Worm (Caenorhabditis elegans) whole organism, L2 larva: Measurements from ENCODE around the gene C28C12.1.

Experiments
- C34F6.9 ChIP-seq: fragments of 150-350 bp; optimal IDR thresholded peaks from 2 replicates; lab custom pipeline; 2014; ENCODE audit warnings: missing biosample characterization, missing genetic modification characterization
- F13H6.1 ChIP-seq: sonication (generic microtip); optimal IDR thresholded peaks from 2 replicates; lab custom pipeline; 2016; ENCODE audit warnings: missing genetic modification characterization, missing compliant biosample characterization
- R02D3.7 ChIP-seq: fragments of 150-350 bp; optimal IDR thresholded peaks from 2 replicates; lab custom pipeline; 2014; ENCODE audit warnings: missing biosample characterization, missing genetic modification characterization
- Y55F3AM.14 ChIP-seq: fragments of 200-800 bp; sonication (Bioruptor generic); optimal IDR thresholded peaks from 2 replicates; lab custom pipeline; 2018; ENCODE audit warnings: mild to moderate bottlenecking, missing genetic modification characterization, missing compliant biosample characterization
- ZK546.5 ChIP-seq: sonication (generic microtip); optimal IDR thresholded peaks from 2 replicates; lab custom pipeline; 2017; ENCODE audit warnings: missing biosample characterization, missing genetic modification characterization
- aly-2 ChIP-seq: fragments of 150-350 bp; optimal IDR thresholded peaks from 2 replicates; lab custom pipeline; 2014; ENCODE audit warnings: missing biosample characterization, missing genetic modification characterization
- ama-1 ChIP-seq: fragments of 150-350 bp; optimal IDR thresholded peaks from 2 replicates; lab custom pipeline; 2018; ENCODE audit warnings: inconsistent platforms
- blmp-1 ChIP-seq: sonication (generic microtip); optimal IDR thresholded peaks from 2 replicates; lab custom pipeline; 2017; ENCODE audit warnings: missing genetic modification characterization, mild to moderate bottlenecking, missing compliant biosample characterization, antibody characterized with exemption, moderate library complexity; ENCODE audit not compliant: insufficient read depth
- ceh-82 ChIP-seq: fragments of 150-350 bp; optimal IDR thresholded peaks from 2 replicates; lab custom pipeline; 2014; ENCODE audit warnings: missing biosample characterization, missing genetic modification characterization
- crh-2 ChIP-seq: sonication (generic microtip); optimal IDR thresholded peaks from 2 replicates; lab custom pipeline; 2017; ENCODE audit warnings: missing biosample characterization, missing genetic modification characterization
- dmd-4 ChIP-seq: sonication (generic microtip); optimal IDR thresholded peaks from 2 replicates; lab custom pipeline; 2017; ENCODE audit warnings: missing biosample characterization, missing genetic modification characterization
- egl-27 ChIP-seq: sonication (generic microtip); optimal IDR thresholded peaks from 3 replicates; lab custom pipeline; 2017; ENCODE audit warnings: missing biosample characterization, missing genetic modification reagents, missing genetic modification characterization
- elt-1 ChIP-seq: fragments of 150-350 bp; optimal IDR thresholded peaks from 2 replicates; lab custom pipeline; 2014; ENCODE audit warnings: missing biosample characterization, missing genetic modification characterization
- elt-3 ChIP-seq: sonication (generic microtip); optimal IDR thresholded peaks from 2 replicates; lab custom pipeline; 2017; ENCODE audit warnings: missing biosample characterization, missing genetic modification characterization
- fos-1 ChIP-seq: fragments of 150-350 bp; optimal IDR thresholded peaks from 2 replicates; lab custom pipeline; 2014; ENCODE audit warnings: missing biosample characterization, missing genetic modification characterization
- gmeb-1 ChIP-seq: fragments of 150-350 bp; optimal IDR thresholded peaks from 2 replicates; lab custom pipeline; 2014; ENCODE audit warnings: missing biosample characterization, missing genetic modification characterization
- lin-11 ChIP-seq: fragments of 150-350 bp; sonication (generic microtip); optimal IDR thresholded peaks from 2 replicates; lab custom pipeline; 2014; ENCODE audit warnings: missing biosample characterization, missing genetic modification characterization, inconsistent platforms, mixed read lengths
- lin-13 ChIP-seq: fragments of 150-350 bp; optimal IDR thresholded peaks from 2 replicates; lab custom pipeline; 2014; ENCODE audit warnings: missing biosample characterization, missing genetic modification reagents, missing genetic modification characterization
- lin-39 ChIP-seq: fragments of 150-350 bp; optimal IDR thresholded peaks from 2 replicates; lab custom pipeline; 2014; ENCODE audit warnings: missing biosample characterization, missing genetic modification reagents, missing genetic modification characterization
- lsy-2 ChIP-seq, 2 experiments: fragments of 150-350 bp in 1 of 2; sonication (generic microtip) in 1 of 2; optimal IDR thresholded peaks; 2 replicates each; lab custom pipeline; 2014 to 2017; ENCODE audit warnings: missing biosample characterization in 2 of 2, missing genetic modification characterization in 2 of 2
- mab-5 ChIP-seq: fragments of 150-350 bp; optimal IDR thresholded peaks from 2 replicates; lab custom pipeline; 2014; ENCODE audit warnings: missing biosample characterization, missing genetic modification characterization
- mdl-1 ChIP-seq, 2 experiments: fragments of 150-350 bp in 1 of 2; sonication (generic microtip) in 1 of 2; optimal IDR thresholded peaks; 2 replicates each; lab custom pipeline; 2017; ENCODE audit warnings: missing biosample characterization in 2 of 2, missing genetic modification characterization in 2 of 2
- nhr-10 ChIP-seq: sonication (generic microtip); optimal IDR thresholded peaks from 2 replicates; lab custom pipeline; 2017; ENCODE audit warnings: missing biosample characterization, missing genetic modification characterization
- nhr-12 ChIP-seq: fragments of 150-350 bp; optimal IDR thresholded peaks from 2 replicates; lab custom pipeline; 2014; ENCODE audit warnings: missing biosample characterization, missing genetic modification characterization
- nhr-129 ChIP-seq: fragments of 150-350 bp; optimal IDR thresholded peaks from 2 replicates; lab custom pipeline; 2014; ENCODE audit warnings: missing biosample characterization, missing genetic modification characterization
- nhr-21 ChIP-seq: fragments of 150-350 bp; optimal IDR thresholded peaks from 2 replicates; lab custom pipeline; 2014; ENCODE audit warnings: missing biosample characterization, missing genetic modification characterization
- nhr-23 ChIP-seq: fragments of 150-350 bp; optimal IDR thresholded peaks from 2 replicates; lab custom pipeline; 2014; ENCODE audit warnings: missing biosample characterization, missing genetic modification reagents, missing genetic modification characterization
- nhr-237 ChIP-seq: fragments of 150-350 bp; optimal IDR thresholded peaks from 2 replicates; lab custom pipeline; 2014; ENCODE audit warnings: missing biosample characterization, missing genetic modification characterization
- nhr-25 ChIP-seq: fragments of 150-350 bp; sonication (generic microtip); optimal IDR thresholded peaks from 3 replicates; lab custom pipeline; 2014; ENCODE audit warnings: missing biosample characterization, missing genetic modification characterization
- nhr-6 ChIP-seq: fragments of 150-350 bp; optimal IDR thresholded peaks from 2 replicates; lab custom pipeline; 2014; ENCODE audit warnings: missing biosample characterization, missing genetic modification characterization
- peb-1 ChIP-seq: fragments of 150-350 bp; optimal IDR thresholded peaks from 2 replicates; lab custom pipeline; 2014; ENCODE audit warnings: missing biosample characterization, missing genetic modification characterization
- sem-4 ChIP-seq: fragments of 150-350 bp; optimal IDR thresholded peaks from 2 replicates; lab custom pipeline; 2014; ENCODE audit warnings: missing biosample characterization, missing genetic modification reagents, missing genetic modification characterization
- skn-1 ChIP-seq: sonication (generic microtip); optimal IDR thresholded peaks from 2 replicates; lab custom pipeline; 2017; ENCODE audit warnings: missing biosample characterization, missing genetic modification characterization
- sma-3 ChIP-seq: sonication (generic microtip); optimal IDR thresholded peaks from 2 replicates; lab custom pipeline; 2016; ENCODE audit warnings: missing genetic modification reagents, missing genetic modification characterization, missing compliant biosample characterization
- sma-9 ChIP-seq, 2 experiments: fragments of 150-350 bp in 1 of 2; sonication (generic microtip) in 1 of 2; optimal IDR thresholded peaks; 2 replicates each; lab custom pipeline; 2014 to 2016; ENCODE audit warnings: missing genetic modification characterization in 2 of 2, mild to moderate bottlenecking in 1 of 2, missing biosample characterization in 1 of 2, missing compliant biosample characterization in 1 of 2, missing genetic modification reagents in 1 of 2, moderate library complexity in 1 of 2
- snpc-4 ChIP-seq: fragments of 150-350 bp; optimal IDR thresholded peaks from 2 replicates; lab custom pipeline; 2014; ENCODE audit warnings: missing biosample characterization, missing genetic modification characterization
- unc-39 ChIP-seq: fragments of 150-350 bp; optimal IDR thresholded peaks from 2 replicates; lab custom pipeline; 2014; ENCODE audit warnings: missing biosample characterization, missing genetic modification characterization
- unc-55 ChIP-seq: fragments of 150-350 bp; sonication (generic microtip); optimal IDR thresholded peaks from 3 replicates; lab custom pipeline; 2014; ENCODE audit warnings: missing biosample characterization, missing genetic modification reagents, missing genetic modification characterization
- ztf-1 ChIP-seq: fragments of 200-800 bp; sonication (Bioruptor generic); conservative IDR thresholded peaks from 2 replicates; pipeline ENCODE4 v1.3.6; 2022; ENCODE audit warnings: missing genetic modification characterization, missing compliant biosample characterization
- ztf-11 ChIP-seq: sonication (generic microtip); optimal IDR thresholded peaks from 2 replicates; lab custom pipeline; 2017; ENCODE audit warnings: missing biosample characterization, missing genetic modification characterization
- ztf-4 ChIP-seq: fragments of 150-350 bp; optimal IDR thresholded peaks from 2 replicates; lab custom pipeline; 2014; ENCODE audit warnings: missing biosample characterization, missing genetic modification characterization

Gene C28C12.1

ce11 chrIV:8529039-8529438, 27.6 kb downstream of the C28C12.1 start (continued):
- TF ChIP-seq sem-4: peak; percentile 50
- TF ChIP-seq peb-1: no peak
- TF ChIP-seq Y55F3AM.14: no peak
- peak; percentile 91 for TF ChIP-seq sma-3 (GFP tag; lab: Kevin White, UChicago)
- no peak for TF ChIP-seq lin-11 (tag; lab: Kevin White, UChicago)
- peak; percentile 73 for TF ChIP-seq blmp-1 (tag; lab: Kevin White, UChicago)
- no peak for TF ChIP-seq ceh-82 (tag; lab: Kevin White, UChicago)
- TF ChIP-seq skn-1 (tag; lab: Kevin White, UChicago): no peak
- peak; percentile 66 for TF ChIP-seq egl-27 (tag; lab: Kevin White, UChicago)
- no peak for TF ChIP-seq ztf-11
- TF ChIP-seq gmeb-1 (tag; lab: Kevin White, UChicago): peak; percentile 55

ce11 chrIV:8530042-8531027, 28.9 kb downstream of the C28C12.1 start:
- TF ChIP-seq skn-1 (tag; lab: Kevin White, UChicago): peak; percentile 43
- no peak for TF ChIP-seq R02D3.7 (tag; lab: Kevin White, UChicago)
- TF ChIP-seq nhr-6 (tag; lab: Kevin White, UChicago): peak; percentile 67
- peak; percentile 94 for TF ChIP-seq sma-3 (GFP tag; lab: Kevin White, UChicago)
- peak; percentile 46 for TF ChIP-seq nhr-129 (tag; lab: Kevin White, UChicago)
- no peak for TF ChIP-seq ztf-1 (GFP tag; lab: Robert Waterston, UW)
- no peak for TF ChIP-seq snpc-4 (tag; lab: Kevin White, UChicago)
- TF ChIP-seq unc-39 (tag; lab: Kevin White, UChicago): no peak
- TF ChIP-seq lin-13 (GFP tag; lab: Kevin White, UChicago): no peak
- TF ChIP-seq Y55F3AM.14: peak; percentile 39
- no peak for TF ChIP-seq ztf-11
- no peak for TF ChIP-seq nhr-10 (tag; lab: Kevin White, UChicago)
- TF ChIP-seq peb-1: no peak
- peak; percentile 99 for TF ChIP-seq fos-1 (tag; lab: Kevin White, UChicago)
- peak; percentile 36 to 64 for TF ChIP-seq mdl-1 (tag; optimal IDR thresholded peaks at IDR 0.05; lab: Kevin White, UChicago)
- no peak for TF ChIP-seq ama-1 (lab: Kevin White, UChicago)
- TF ChIP-seq ceh-82 (tag; lab: Kevin White, UChicago): no peak
- peak; percentile 5 for TF ChIP-seq mab-5 (tag; lab: Kevin White, UChicago)
- TF ChIP-seq nhr-237: no peak
- TF ChIP-seq elt-3: no peak
- peak; percentile 96 for TF ChIP-seq sma-9 (GFP tag; optimal IDR thresholded peaks at IDR 0.05; lab: Kevin White, UChicago)
- TF ChIP-seq sma-9 (tag; optimal IDR thresholded peaks at IDR 0.05; lab: Kevin White, UChicago): no peak
- no peak for TF ChIP-seq nhr-23 (tag; lab: Kevin White, UChicago)
- peak; percentile 16 for TF ChIP-seq C34F6.9 (tag; lab: Kevin White, UChicago)
- peak; percentile 97 for TF ChIP-seq blmp-1 (tag; lab: Kevin White, UChicago)
- TF ChIP-seq gmeb-1 (tag; lab: Kevin White, UChicago): peak; percentile 58
- TF ChIP-seq lsy-2 (tag; optimal IDR thresholded peaks at IDR 0.05; lab: Kevin White, UChicago): peak in 1 of 2 experiments; percentile 60
- no peak for TF ChIP-seq unc-55
- peak; percentile 49 for TF ChIP-seq ztf-4 (tag; lab: Kevin White, UChicago)
- TF ChIP-seq lin-11 (tag; lab: Kevin White, UChicago): no peak
- no peak for TF ChIP-seq aly-2 (tag; lab: Kevin White, UChicago)
- peak; percentile 89 for TF ChIP-seq crh-2 (tag; lab: Kevin White, UChicago)
- TF ChIP-seq egl-27 (tag; lab: Kevin White, UChicago): peak; percentile 89
- TF ChIP-seq F13H6.1 (tag; lab: Kevin White, UChicago): peak; percentile 60
- TF ChIP-seq ZK546.5: no peak
- no peak for TF ChIP-seq nhr-12 (tag; lab: Kevin White, UChicago)
- no peak for TF ChIP-seq dmd-4 (tag; lab: Kevin White, UChicago)
- TF ChIP-seq sem-4: peak; percentile 69
- TF ChIP-seq lin-39 (tag; lab: Kevin White, UChicago): no peak
- no peak for TF ChIP-seq elt-1 (tag; lab: Kevin White, UChicago)
- TF ChIP-seq nhr-25 (tag; lab: Kevin White, UChicago): peak; percentile 91
- TF ChIP-seq nhr-21: peak; percentile 92
- TF ChIP-seq, all 48 proteins: peak for 20
